Worm (Caenorhabditis elegans): ENCODE results near the gene zipt-13.
A peak's percentile ranks its signal among the peaks of the same experiment; 100 is the strongest.

zipt-13 gene

ce11 chrX:10204313-10205063, 32.3 kb downstream of the zipt-13 start:
- no peak for TF ChIP-seq F16B12.6 (tag; optimal IDR thresholded peaks at IDR 0.05)
- TF ChIP-seq jun-1 (tag; optimal IDR thresholded peaks at IDR 0.05): no peak
- TF ChIP-seq nhr-11 (tag; optimal IDR thresholded peaks at IDR 0.05): no peak
- no peak for TF ChIP-seq nhr-19 (GFP tag; conservative IDR thresholded peaks at IDR 0.05)
- no peak for TF ChIP-seq hlh-4 (tag; optimal IDR thresholded peaks at IDR 0.05)
- TF ChIP-seq nhr-12 (tag; optimal IDR thresholded peaks at IDR 0.05): no peak
- TF ChIP-seq C16A3.4 (tag; optimal IDR thresholded peaks at IDR 0.05): no peak
- peak; percentile 63 for TF ChIP-seq lin-14 (GFP tag; optimal IDR thresholded peaks at IDR 0.05)
- TF ChIP-seq skn-1 (tag; optimal IDR thresholded peaks at IDR 0.05): no peak
- no peak for TF ChIP-seq ztf-4 (tag; optimal IDR thresholded peaks at IDR 0.05)
- no peak for TF ChIP-seq hlh-17 (GFP tag; optimal IDR thresholded peaks at IDR 0.05; ENCODE audit: borderline replicate concordance)
- TF ChIP-seq mdl-1 (tag; optimal IDR thresholded peaks at IDR 0.05): no peak
- TF ChIP-seq pag-3 (tag; optimal IDR thresholded peaks at IDR 0.05; ENCODE audit: borderline replicate concordance, insufficient read depth): no peak
- no peak for TF ChIP-seq ets-5 (GFP tag; IDR thresholded peaks at IDR 0.05)
- no peak for TF ChIP-seq tlp-1 (tag; optimal IDR thresholded peaks at IDR 0.05)
- no peak for TF ChIP-seq aly-2 (tag; optimal IDR thresholded peaks at IDR 0.05)
- TF ChIP-seq lin-13 (GFP tag; optimal IDR thresholded peaks at IDR 0.05): no peak
- TF ChIP-seq fkh-4 (tag; optimal IDR thresholded peaks at IDR 0.05; ENCODE audit: borderline replicate concordance): no peak
- TF ChIP-seq C04F5.9 (tag; optimal IDR thresholded peaks at IDR 0.05): no peak
- TF ChIP-seq elt-2 (tag; optimal IDR thresholded peaks at IDR 0.05): no peak
- no peak for TF ChIP-seq lir-3 (tag; optimal IDR thresholded peaks at IDR 0.05; ENCODE audit: poor library complexity)
- no peak for TF ChIP-seq nhr-77 (tag; optimal IDR thresholded peaks at IDR 0.05)
- TF ChIP-seq fkh-8 (tag; optimal IDR thresholded peaks at IDR 0.05): no peak
- TF ChIP-seq nhr-47 (tag; optimal IDR thresholded peaks at IDR 0.05): no peak
- TF ChIP-seq grh-1 (GFP tag; IDR thresholded peaks at IDR 0.05): no peak
- TF ChIP-seq hpl-2 (GFP tag; optimal IDR thresholded peaks at IDR 0.05): no peak
- no peak for TF ChIP-seq ceh-8 (GFP tag; optimal IDR thresholded peaks at IDR 0.05)
- no peak for TF ChIP-seq egl-27 (tag; optimal IDR thresholded peaks at IDR 0.05)
- peak; percentile 60 for TF ChIP-seq nhr-71 (tag; optimal IDR thresholded peaks at IDR 0.05)
- TF ChIP-seq dpl-1 (GFP tag; optimal IDR thresholded peaks at IDR 0.05): no peak
- no peak for TF ChIP-seq tbx-2 (tag; optimal IDR thresholded peaks at IDR 0.05)
- peak; percentile 13 for TF ChIP-seq snu-23 (GFP tag; optimal IDR thresholded peaks at IDR 0.05)
- TF ChIP-seq unc-86 (tag; optimal IDR thresholded peaks at IDR 0.05): no peak
- TF ChIP-seq aha-1 (tag; optimal IDR thresholded peaks at IDR 0.05): no peak
- TF ChIP-seq ces-1 (GFP tag; optimal IDR thresholded peaks at IDR 0.05): no peak
- no peak for TF ChIP-seq sptf-1 (tag; optimal IDR thresholded peaks at IDR 0.05)
- TF ChIP-seq egl-13 (tag; optimal IDR thresholded peaks at IDR 0.05): no peak
- no peak for TF ChIP-seq sox-4 (tag; optimal IDR thresholded peaks at IDR 0.05)
- no peak for TF ChIP-seq isw-1 (GFP tag; IDR thresholded peaks at IDR 0.05)
- no peak for TF ChIP-seq lin-15B (tag; optimal IDR thresholded peaks at IDR 0.05)
- TF ChIP-seq vab-15 (tag; optimal IDR thresholded peaks at IDR 0.05): no peak
- no peak for TF ChIP-seq efl-1 (optimal IDR thresholded peaks at IDR 0.05)
- TF ChIP-seq efl-1 (GFP tag; optimal IDR thresholded peaks at IDR 0.05 in 1 of 2): no peak
- no peak for TF ChIP-seq C34B4.2 (tag; optimal IDR thresholded peaks at IDR 0.05)
- no peak for TF ChIP-seq lin-39 (tag; optimal IDR thresholded peaks at IDR 0.05)
- TF ChIP-seq rnt-1 (tag; optimal IDR thresholded peaks at IDR 0.05): peak; percentile 62
- no peak for TF ChIP-seq nhr-84 (tag; optimal IDR thresholded peaks at IDR 0.05)
- no peak for TF ChIP-seq nhr-85 (tag)
- TF ChIP-seq xbp-1 (tag; optimal IDR thresholded peaks at IDR 0.05): no peak
- no peak for TF ChIP-seq pax-3 (tag; optimal IDR thresholded peaks at IDR 0.05)
- no peak for TF ChIP-seq unc-98 (GFP tag; IDR thresholded peaks at IDR 0.05)
- no peak for TF ChIP-seq lin-35 (GFP tag; optimal IDR thresholded peaks at IDR 0.05)

All from whole organism, L1 larva.